Worm (Caenorhabditis elegans): ENCODE measurements around the gene pen-2.

The pen-2 gene

DNA sequence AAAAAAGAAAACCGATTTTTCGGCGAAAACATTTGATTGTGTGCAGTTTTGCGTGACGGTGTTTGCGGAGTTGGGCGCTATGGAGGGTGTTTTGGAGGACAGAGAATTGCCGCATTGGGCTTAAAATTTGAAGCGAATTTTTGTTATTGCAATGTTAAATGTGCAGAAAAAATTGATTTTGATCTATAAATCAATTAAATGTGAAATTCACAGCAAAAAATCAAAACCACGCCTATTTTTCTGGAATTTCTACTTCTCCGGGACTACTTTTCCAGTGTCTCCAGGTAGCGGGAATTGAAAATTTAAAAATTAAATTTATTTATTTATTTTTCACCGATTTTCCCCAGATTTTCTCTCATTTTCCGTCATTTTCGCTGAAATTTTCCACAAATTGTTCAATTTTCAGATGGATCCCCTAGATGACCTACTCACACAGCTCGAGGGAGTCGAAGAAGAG is 25.9 kb upstream of the pen-2 start, which contains the start of gene mcm-10 (continued):
- TF ChIP-seq ceh-14 (tag; optimal IDR thresholded peaks at IDR 0.05) (peak; percentile 94), mec-3 (tag; optimal IDR thresholded peaks at IDR 0.05; ENCODE audit: borderline replicate concordance) (peak; percentile 45), ceh-48 (tag; optimal IDR thresholded peaks at IDR 0.05) (peak; percentile 12), ceh-24 (tag; optimal IDR thresholded peaks at IDR 0.05) (peak; percentile 43), che-1 (tag; optimal IDR thresholded peaks at IDR 0.05) (peak; percentile 69), syd-9 (tag; optimal IDR thresholded peaks at IDR 0.05) (no peak), fax-1 (tag; optimal IDR thresholded peaks at IDR 0.05) (peak; percentile 90), T23F11.4 (GFP tag; optimal IDR thresholded peaks at IDR 0.05) (peak; percentile 43), ceh-30 (tag; optimal IDR thresholded peaks at IDR 0.05) (peak; percentile 45), dmd-4 (tag; optimal IDR thresholded peaks at IDR 0.05; ENCODE audit: borderline replicate concordance) (peak; percentile 73), K02D7.2 (tag; optimal IDR thresholded peaks at IDR 0.05) (no peak), hlh-8 (tag; optimal IDR thresholded peaks at IDR 0.05) (peak; percentile 90), pag-3 (tag; optimal IDR thresholded peaks at IDR 0.05; ENCODE audit: borderline replicate concordance) (peak; percentile 52), madf-2 (tag; optimal IDR thresholded peaks at IDR 0.05) (peak; percentile 61), ref-2 (tag; optimal IDR thresholded peaks at IDR 0.05) (peak; percentile 97), gmeb-2 (tag; optimal IDR thresholded peaks at IDR 0.05) (peak; percentile 17), ceh-45 (GFP tag; IDR thresholded peaks at IDR 0.05) (no peak)

DNA sequence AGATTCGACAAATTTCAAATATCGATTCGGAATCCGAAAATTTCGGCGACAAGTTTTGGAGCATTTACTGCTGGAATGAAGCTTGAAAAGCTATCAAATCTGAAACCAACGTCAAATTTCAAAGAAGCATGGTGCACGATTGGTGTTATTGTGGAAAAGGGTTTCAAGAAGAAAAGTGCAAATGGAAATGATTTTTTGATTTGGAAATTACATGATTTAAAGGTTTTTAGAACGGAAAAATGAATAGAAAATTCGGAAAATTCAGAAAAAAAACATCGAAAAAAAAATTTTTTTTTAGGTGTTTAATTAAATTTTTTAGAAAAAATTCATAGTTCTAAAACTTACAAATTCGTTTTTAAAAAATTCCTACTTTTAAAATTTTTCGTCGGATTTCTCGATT is 25.0 kb upstream of the pen-2 start, which contains the start of gene teg-1:
TSS of gene teg-1 (minus strand) at position 101 of the 400 bp plus-strand sequence.
- TF ChIP-seq ceh-48 (tag; optimal IDR thresholded peaks at IDR 0.05) (no peak), pros-1 (tag; optimal IDR thresholded peaks at IDR 0.05) (no peak), sdc-2 (tag; optimal IDR thresholded peaks at IDR 0.05) (no peak), unc-3 (GFP tag; conservative IDR thresholded peaks at IDR 0.05) (no peak), unc-3 (tag; optimal IDR thresholded peaks at IDR 0.05) (no peak), ets-4 (tag; optimal IDR thresholded peaks at IDR 0.05) (no peak)

DNA sequence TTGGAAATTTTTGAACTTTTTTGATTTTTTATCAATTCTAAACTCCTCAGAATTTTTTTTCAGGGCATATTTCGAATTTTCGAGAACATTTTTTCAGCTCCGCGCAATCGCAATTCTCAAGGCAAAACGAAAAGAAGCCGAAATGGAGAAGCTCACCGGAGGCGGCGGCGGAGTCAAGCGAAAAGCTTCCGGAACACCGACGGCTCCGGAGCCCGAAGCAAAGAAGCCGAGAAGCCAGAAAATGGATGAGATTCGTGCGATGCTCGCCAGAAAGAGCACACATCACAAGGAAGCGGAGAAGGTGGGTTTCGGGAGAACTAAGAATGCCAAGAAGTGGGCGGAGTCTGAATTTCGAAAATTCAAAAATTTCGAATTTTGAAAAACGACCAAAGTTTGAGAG is 19.0 kb upstream of the pen-2 start:
- TF ChIP-seq lim-6 (tag; optimal IDR thresholded peaks at IDR 0.05) = no peak
- TF ChIP-seq ztf-16 (tag; optimal IDR thresholded peaks at IDR 0.05) = no peak
- TF ChIP-seq mec-3 (tag; optimal IDR thresholded peaks at IDR 0.05; ENCODE audit: borderline replicate concordance) = no peak
- no peak for TF ChIP-seq odd-2 (tag; optimal IDR thresholded peaks at IDR 0.05)
- TF ChIP-seq Y22D7AL.16 (tag; optimal IDR thresholded peaks at IDR 0.05) = no peak
- no peak for TF ChIP-seq ceh-34 (tag; optimal IDR thresholded peaks at IDR 0.05)
- no peak for TF ChIP-seq ama-1 (optimal IDR thresholded peaks at IDR 0.05)
- TF ChIP-seq ceh-22 (tag; optimal IDR thresholded peaks at IDR 0.05) = no peak
- TF ChIP-seq zip-5 (tag; optimal IDR thresholded peaks at IDR 0.05) = no peak
- no peak for TF ChIP-seq ceh-45 (GFP tag; IDR thresholded peaks at IDR 0.05)
- no peak for TF ChIP-seq ceh-14 (tag; optimal IDR thresholded peaks at IDR 0.05)
- TF ChIP-seq ahr-1 (tag; optimal IDR thresholded peaks at IDR 0.05) = no peak

DNA sequence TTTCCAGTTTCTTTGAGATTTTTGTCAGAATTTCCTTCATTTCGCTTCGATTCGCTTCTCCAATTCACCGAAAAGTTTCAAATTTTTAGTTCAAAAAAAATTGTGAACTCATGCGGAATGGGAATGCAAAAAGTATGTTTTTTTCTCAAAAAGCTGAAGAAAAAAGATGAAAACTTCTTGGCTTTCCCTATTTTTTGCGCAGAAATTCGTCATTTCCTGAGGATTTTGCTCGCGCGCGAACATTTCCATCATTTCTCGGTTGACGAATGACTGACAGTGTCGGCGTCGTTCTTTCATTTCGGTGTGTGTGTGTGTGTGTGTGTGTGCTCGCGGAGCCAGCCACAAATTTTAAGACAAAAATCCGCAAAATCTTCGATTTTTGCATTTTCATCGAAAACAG is 10.8 kb upstream of the pen-2 start:
- TF ChIP-seq unc-55 (GFP tag; optimal IDR thresholded peaks at IDR 0.05) (no peak), hlh-15 (tag; optimal IDR thresholded peaks at IDR 0.05) (no peak), pha-2 (tag; optimal IDR thresholded peaks at IDR 0.05) (no peak), fkh-10 (GFP tag; optimal IDR thresholded peaks at IDR 0.05) (no peak), dve-1 (tag; optimal IDR thresholded peaks at IDR 0.05) (no peak), ztf-16 (tag; optimal IDR thresholded peaks at IDR 0.05) (no peak), madf-2 (tag; optimal IDR thresholded peaks at IDR 0.05) (no peak), pag-3 (tag; optimal IDR thresholded peaks at IDR 0.05; ENCODE audit: borderline replicate concordance) (no peak), odd-2 (tag; optimal IDR thresholded peaks at IDR 0.05) (no peak), ama-1 (optimal IDR thresholded peaks at IDR 0.05) (no peak), hlh-13 (GFP tag; optimal IDR thresholded peaks at IDR 0.05) (no peak)

All from whole organism, late embryonic.